Worm (Caenorhabditis elegans) whole organism, mixed stage, embryonic: ENCODE data around the gene T27E4.5.

ENCODE experiments used
- M03D4.4 ChIP-seq: sonication (generic microtip); optimal IDR thresholded peaks from 2 replicates; lab custom pipeline; 2017; ENCODE audit warnings: mild to moderate bottlenecking, missing genetic modification characterization, missing compliant biosample characterization
- drap-1 ChIP-seq: fragments of 200-800 bp; sonication (Bioruptor generic); optimal IDR thresholded peaks from 3 replicates; lab custom pipeline; 2018; ENCODE audit warnings: mild to moderate bottlenecking, missing genetic modification characterization, missing compliant biosample characterization
- nhr-12 ChIP-seq: fragments of 150-350 bp; optimal IDR thresholded peaks from 2 replicates; lab custom pipeline; 2014; ENCODE audit warnings: missing biosample characterization, missing genetic modification characterization
- nhr-237 ChIP-seq: fragments of 150-350 bp; optimal IDR thresholded peaks from 2 replicates; lab custom pipeline; 2014; ENCODE audit warnings: missing biosample characterization, missing genetic modification characterization
- unc-39 ChIP-seq: fragments of 150-350 bp; optimal IDR thresholded peaks from 2 replicates; lab custom pipeline; 2014; ENCODE audit warnings: missing biosample characterization, missing genetic modification characterization

DNA sequence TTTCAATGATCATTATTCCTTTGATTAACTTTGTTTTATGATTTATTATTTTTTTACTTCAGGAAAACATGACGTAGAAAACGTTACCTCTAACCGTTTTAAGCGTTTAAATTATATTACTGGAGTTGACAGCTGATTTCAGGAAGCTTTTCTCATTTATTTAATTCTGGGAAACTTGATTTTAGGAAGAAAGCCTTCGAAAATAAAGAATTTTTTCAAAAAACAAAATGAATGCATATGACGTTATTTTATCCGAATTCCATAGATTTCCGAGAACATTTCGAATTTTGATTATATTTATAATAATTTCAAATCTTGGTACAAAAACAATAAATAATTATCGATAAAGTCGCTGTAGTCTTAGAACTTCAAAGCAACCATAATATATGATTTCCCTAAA lies 20.3 kb downstream of the T27E4.5 start:
- no peak for TF ChIP-seq drap-1 (GFP tag; lab: Kevin White, UChicago)
- no peak for TF ChIP-seq nhr-237 (tag; lab: Kevin White, UChicago)
- TF ChIP-seq M03D4.4 (tag; lab: Kevin White, UChicago), result no peak
- no peak for TF ChIP-seq unc-39
- TF ChIP-seq nhr-12 (tag; lab: Kevin White, UChicago), result no peak
